Worm (Caenorhabditis elegans) whole organism, mixed stage, embryonic: ENCODE results near the gene R186.3.

Experiments
- M03D4.4 ChIP-seq: sonication (generic microtip); optimal IDR thresholded peaks from 2 replicates; lab custom pipeline; 2017; ENCODE audit warnings: mild to moderate bottlenecking, missing genetic modification characterization, missing compliant biosample characterization
- bed-3 ChIP-seq: fragments of 200-800 bp; sonication (Bioruptor generic); optimal IDR thresholded peaks from 3 replicates; lab custom pipeline; 2018; ENCODE audit warnings: mild to moderate bottlenecking, missing genetic modification characterization, moderate library complexity, missing compliant biosample characterization
- blmp-1 ChIP-seq: fragments of 150-350 bp; optimal IDR thresholded peaks from 2 replicates; lab custom pipeline; 2014; ENCODE audit warnings: missing biosample characterization, missing genetic modification characterization
- ceh-39 ChIP-seq: fragments of 150-350 bp; optimal IDR thresholded peaks from 2 replicates; lab custom pipeline; 2014; ENCODE audit warnings: missing biosample characterization, missing genetic modification characterization
- ceh-43 ChIP-seq: fragments of 200-800 bp; sonication (Bioruptor generic); optimal IDR thresholded peaks from 2 replicates; lab custom pipeline; 2018; ENCODE audit warnings: mild to moderate bottlenecking, missing genetic modification characterization, moderate library complexity, missing compliant biosample characterization
- ces-1 ChIP-seq: fragments of 150-350 bp; optimal IDR thresholded peaks from 2 replicates; lab custom pipeline; 2014; ENCODE audit warnings: missing biosample characterization, missing genetic modification reagents, missing genetic modification characterization
- cnd-1 ChIP-seq: fragments of 200-800 bp; sonication (Bioruptor generic); optimal IDR thresholded peaks from 2 replicates; lab custom pipeline; 2018; ENCODE audit warnings: mild to moderate bottlenecking, missing genetic modification characterization, missing compliant biosample characterization
- drap-1 ChIP-seq: fragments of 200-800 bp; sonication (Bioruptor generic); optimal IDR thresholded peaks from 3 replicates; lab custom pipeline; 2018; ENCODE audit warnings: mild to moderate bottlenecking, missing genetic modification characterization, missing compliant biosample characterization
- elt-3 ChIP-seq: fragments of 150-350 bp; optimal IDR thresholded peaks from 2 replicates; lab custom pipeline; 2014; ENCODE audit warnings: missing biosample characterization, missing genetic modification characterization
- flh-1 ChIP-seq: fragments of 200-800 bp; sonication (Bioruptor generic); optimal IDR thresholded peaks from 2 replicates; lab custom pipeline; 2018; ENCODE audit warnings: mild to moderate bottlenecking, missing genetic modification characterization, moderate library complexity, missing compliant biosample characterization
- ham-2 ChIP-seq: fragments of 200-800 bp; sonication (Bioruptor generic); optimal IDR thresholded peaks from 2 replicates; lab custom pipeline; 2018; ENCODE audit warnings: mild to moderate bottlenecking, missing genetic modification characterization, missing compliant biosample characterization
- hlh-1 ChIP-seq: fragments of 150-350 bp; optimal IDR thresholded peaks from 2 replicates; lab custom pipeline; 2014; ENCODE audit warnings: missing biosample characterization, missing genetic modification reagents, missing genetic modification characterization
- lin-13 ChIP-seq: fragments of 150-350 bp; optimal IDR thresholded peaks from 2 replicates; lab custom pipeline; 2014; ENCODE audit warnings: missing biosample characterization, missing genetic modification characterization
- lin-32 ChIP-seq: fragments of 200-800 bp; sonication (Bioruptor generic); optimal IDR thresholded peaks from 2 replicates; lab custom pipeline; 2018; ENCODE audit warnings: mild to moderate bottlenecking, missing genetic modification characterization, missing compliant biosample characterization
- lsy-2 ChIP-seq: fragments of 150-350 bp; optimal IDR thresholded peaks from 2 replicates; lab custom pipeline; 2014; ENCODE audit warnings: missing biosample characterization, missing genetic modification characterization
- mep-1 ChIP-seq: fragments of 150-350 bp; optimal IDR thresholded peaks from 2 replicates; lab custom pipeline; 2017; ENCODE audit warnings: missing biosample characterization, missing genetic modification reagents, missing genetic modification characterization, inconsistent platforms
- mls-2 ChIP-seq: sonication (generic microtip); optimal IDR thresholded peaks from 2 replicates; lab custom pipeline; 2016; ENCODE audit warnings: mild to moderate bottlenecking, missing genetic modification characterization, moderate library complexity, missing compliant biosample characterization
- nhr-12 ChIP-seq: fragments of 150-350 bp; optimal IDR thresholded peaks from 2 replicates; lab custom pipeline; 2014; ENCODE audit warnings: missing biosample characterization, missing genetic modification characterization
- nhr-237 ChIP-seq: fragments of 150-350 bp; optimal IDR thresholded peaks from 2 replicates; lab custom pipeline; 2014; ENCODE audit warnings: missing biosample characterization, missing genetic modification characterization
- nhr-28 ChIP-seq: fragments of 150-350 bp; optimal IDR thresholded peaks from 2 replicates; lab custom pipeline; 2014; ENCODE audit warnings: missing biosample characterization, missing genetic modification characterization
- nhr-76 ChIP-seq: sonication (generic microtip); optimal IDR thresholded peaks from 2 replicates; lab custom pipeline; 2017; ENCODE audit warnings: missing biosample characterization, missing genetic modification characterization
- pha-4 ChIP-seq: fragments of 150-350 bp; optimal IDR thresholded peaks from 2 replicates; lab custom pipeline; 2018; ENCODE audit warnings: missing biosample characterization, missing genetic modification reagents, missing genetic modification characterization
- sem-2 ChIP-seq: fragments of 200-800 bp; sonication (Bioruptor generic); optimal IDR thresholded peaks from 2 replicates; lab custom pipeline; 2018; ENCODE audit warnings: mild to moderate bottlenecking, missing genetic modification characterization, missing compliant biosample characterization
- snpc-4 ChIP-seq: fragments of 150-350 bp; optimal IDR thresholded peaks from 2 replicates; lab custom pipeline; 2014; ENCODE audit warnings: missing biosample characterization, missing genetic modification characterization
- sptf-1 ChIP-seq: sonication (generic microtip); optimal IDR thresholded peaks from 2 replicates; lab custom pipeline; 2017; ENCODE audit warnings: mild to moderate bottlenecking, missing genetic modification characterization, moderate library complexity, missing compliant biosample characterization
- tbx-8 ChIP-seq: fragments of 200-800 bp; sonication (Bioruptor generic); optimal IDR thresholded peaks from 2 replicates; lab custom pipeline; 2018; ENCODE audit warnings: mild to moderate bottlenecking, missing genetic modification characterization, moderate library complexity, missing compliant biosample characterization
- unc-120 ChIP-seq: sonication (generic microtip); optimal IDR thresholded peaks from 2 replicates; lab custom pipeline; 2017; ENCODE audit warnings: missing genetic modification characterization, missing compliant biosample characterization; ENCODE audit not compliant: poor library complexity, severe bottlenecking
- zip-8 ChIP-seq: fragments of 150-350 bp; optimal IDR thresholded peaks from 2 replicates; lab custom pipeline; 2014; ENCODE audit warnings: missing biosample characterization, missing genetic modification characterization
- ztf-11 ChIP-seq: fragments of 150-350 bp; optimal IDR thresholded peaks from 2 replicates; lab custom pipeline; 2014; ENCODE audit warnings: missing biosample characterization, missing genetic modification characterization

The R186.3 gene

DNA sequence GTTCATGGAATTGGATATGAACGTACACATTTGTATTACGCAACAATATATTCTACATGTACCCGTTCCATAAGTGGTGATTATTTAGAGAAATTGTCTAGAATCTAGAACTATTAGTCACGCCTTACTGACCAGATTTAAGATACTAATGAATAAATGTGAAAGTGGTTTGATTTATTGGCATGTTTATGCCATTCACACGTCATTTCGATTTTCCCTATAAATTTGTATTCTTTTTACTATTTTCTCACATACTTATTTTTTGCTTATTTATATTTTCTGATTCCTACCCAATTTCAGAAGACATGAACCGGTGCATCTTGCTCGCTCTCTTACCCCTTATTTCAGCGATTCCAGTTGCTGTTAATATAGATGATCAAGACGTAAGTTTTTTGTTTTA lies 21.2 kb upstream of the R186.3 start, which contains the start of gene F15B9.8:
Gene F15B9.8 (plus strand): TSS at position 301 of the 400 bp plus-strand sequence.
- TF ChIP-seq blmp-1 (tag; lab: Kevin White, UChicago) (peak; percentile 22), zip-8 (tag; lab: Kevin White, UChicago) (peak; percentile 72), M03D4.4 (tag; lab: Kevin White, UChicago) (no peak)

DNA sequence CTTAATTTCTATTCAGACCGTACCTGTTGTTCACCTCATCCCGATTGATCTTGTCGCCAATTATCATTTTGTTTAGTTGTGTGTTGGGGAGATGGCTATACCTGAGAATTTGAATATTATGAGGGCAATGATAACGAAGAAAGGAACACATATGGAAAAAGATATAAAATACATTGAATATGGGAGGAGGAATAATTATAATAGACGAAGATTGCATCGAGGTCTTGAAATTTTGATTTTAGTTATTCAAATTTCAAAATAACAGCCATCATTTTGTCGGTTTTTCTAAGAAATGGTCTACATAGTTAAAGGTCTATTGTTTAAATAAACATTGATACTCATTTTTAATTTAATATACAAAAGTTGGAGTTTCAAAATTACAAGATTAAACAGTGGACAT lies 20.1 kb upstream of the R186.3 start, which contains the start of gene shw-3:
Gene shw-3 (minus strand): TSS at position 101 of the 400 bp plus-strand sequence.
- TF ChIP-seq ham-2 = peak; percentile 21
- no peak for TF ChIP-seq elt-3 (tag; lab: Kevin White, UChicago)

DNA sequence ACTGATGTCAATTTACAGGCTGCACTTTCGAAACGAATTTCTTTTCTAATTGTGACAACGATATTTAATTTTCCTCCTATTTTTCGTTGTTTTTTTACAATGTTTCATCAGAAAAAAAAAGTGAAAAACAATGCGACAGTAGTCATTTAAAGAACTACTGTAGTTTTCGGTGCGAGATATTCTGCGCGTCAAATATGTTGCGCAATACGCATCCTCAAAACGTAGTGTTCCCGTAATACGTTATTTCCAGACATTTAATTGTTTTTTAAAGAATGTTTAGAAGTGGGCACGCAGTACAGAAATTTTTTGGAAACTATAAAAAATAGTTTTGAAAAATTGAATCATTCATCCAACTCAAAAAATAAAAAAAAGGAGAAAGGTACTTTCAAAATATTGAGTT lies 7.0 kb upstream of the R186.3 start:
- TF ChIP-seq elt-3 (tag; lab: Kevin White, UChicago) (no peak), zip-8 (tag; lab: Kevin White, UChicago) (peak; percentile 66)

- TF ChIP-seq ceh-43 (no peak), mls-2 (tag; lab: Kevin White, UChicago) (no peak), sem-2 (GFP tag; lab: Kevin White, UChicago) (no peak), M03D4.4 (tag; lab: Kevin White, UChicago) (no peak), snpc-4 (tag; lab: Kevin White, UChicago) (no peak), nhr-28 (tag; lab: Kevin White, UChicago) (no peak), ces-1 (GFP tag; lab: Kevin White, UChicago) (peak; percentile 79), hlh-1 (tag; lab: Kevin White, UChicago) (no peak), mep-1 (tag; lab: Kevin White, UChicago) (peak; percentile 15), lsy-2 (tag; lab: Kevin White, UChicago) (peak; percentile 57), bed-3 (GFP tag; lab: Kevin White, UChicago) (no peak), sptf-1 (tag; lab: Kevin White, UChicago) (no peak), lin-32 (GFP tag; lab: Kevin White, UChicago) (no peak)
Measured at ce11 chrV:12970575-12971160, 3.7 kb upstream of the R186.3 start, which contains the start of gene pnn-1. TSS of gene pnn-1 (plus strand) at chrV:12971110.

ce11 chrV:12968555-12968954 lies 1.5 kb upstream of the R186.3 start, which contains the start of gene lin-46:
TSS of gene lin-46 (plus strand) at chrV:12968855.
- TF ChIP-seq M03D4.4 (tag; lab: Kevin White, UChicago) = no peak
- no peak for TF ChIP-seq snpc-4 (tag; lab: Kevin White, UChicago)
- no peak for TF ChIP-seq flh-1
- TF ChIP-seq nhr-76 = no peak
- TF ChIP-seq pha-4 (tag; lab: Kevin White, UChicago) = no peak
- no peak for TF ChIP-seq tbx-8 (GFP tag; lab: Kevin White, UChicago)

- TF ChIP-seq unc-120 = peak; percentile 51
- TF ChIP-seq mls-2 (tag; lab: Kevin White, UChicago) = peak; percentile 20
- TF ChIP-seq lin-13 (tag; lab: Kevin White, UChicago) = peak; percentile 21
- peak; percentile 63 for TF ChIP-seq ces-1 (GFP tag; lab: Kevin White, UChicago)
- TF ChIP-seq sptf-1 (tag; lab: Kevin White, UChicago) = peak; percentile 15
- peak; percentile 90 for TF ChIP-seq lsy-2 (tag; lab: Kevin White, UChicago)
- TF ChIP-seq nhr-237 (tag; lab: Kevin White, UChicago) = peak; percentile 23
Measured at ce11 chrV:12967925-12968327, 916 bp upstream of the R186.3 start, which contains the start of gene R186.8. TSS of gene R186.8 (minus strand) at chrV:12967982.

DNA sequence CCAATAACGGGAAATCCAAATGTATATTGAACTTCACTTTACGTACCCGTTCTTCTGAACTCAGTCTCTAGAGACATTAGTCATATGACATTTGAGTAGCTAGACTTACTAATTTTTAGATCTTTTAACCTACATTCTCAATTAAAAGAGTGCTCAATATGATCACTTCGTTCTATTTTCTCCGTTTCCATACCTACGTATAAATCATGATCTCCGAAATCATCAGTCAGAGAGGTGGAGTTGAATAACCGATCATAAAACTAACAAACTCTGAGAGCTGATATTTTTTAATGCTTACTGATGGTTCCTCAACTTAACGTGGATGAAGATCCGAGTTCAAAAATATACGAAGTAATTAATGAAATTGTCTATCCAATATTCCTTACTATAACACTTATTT lies 2.9 kb downstream of the R186.3 start, which contains the start of gene srd-35:
Gene srd-35 (plus strand): TSS at position 301 of the 400 bp plus-strand sequence.
- TF ChIP-seq mls-2 (tag; lab: Kevin White, UChicago) (no peak), nhr-76 (no peak), cnd-1 (tag; lab: Kevin White, UChicago) (no peak), flh-1 (no peak), tbx-8 (GFP tag; lab: Kevin White, UChicago) (no peak), pha-4 (tag; lab: Kevin White, UChicago) (no peak), ceh-39 (tag; lab: Kevin White, UChicago) (no peak), lin-13 (tag; lab: Kevin White, UChicago) (no peak), sem-2 (GFP tag; lab: Kevin White, UChicago) (no peak), lsy-2 (tag; lab: Kevin White, UChicago) (no peak), zip-8 (tag; lab: Kevin White, UChicago) (no peak), M03D4.4 (tag; lab: Kevin White, UChicago) (no peak), ham-2 (no peak), drap-1 (GFP tag; lab: Kevin White, UChicago) (no peak), elt-3 (tag; lab: Kevin White, UChicago) (no peak), nhr-28 (tag; lab: Kevin White, UChicago) (no peak), ztf-11 (tag; lab: Kevin White, UChicago) (no peak), nhr-12 (no peak)
